Worm (Caenorhabditis elegans): Measurements from ENCODE around the gene ddx-15.

ddx-15 gene

ce11 chrIII:5615675-5616074 lies 24.2 kb upstream of the ddx-15 start:
- no peak for TF ChIP-seq tbx-8 (GFP tag; optimal IDR thresholded peaks at IDR 0.05)
- no peak for TF ChIP-seq nhr-2 (tag; optimal IDR thresholded peaks at IDR 0.05)
- no peak for TF ChIP-seq blmp-1 (tag; optimal IDR thresholded peaks at IDR 0.05)
- TF ChIP-seq unc-39 (tag; optimal IDR thresholded peaks at IDR 0.05) = no peak
- TF ChIP-seq unc-120 (tag; optimal IDR thresholded peaks at IDR 0.05; ENCODE audit: poor library complexity, severe bottlenecking) = no peak
- TF ChIP-seq lsy-2 (tag; optimal IDR thresholded peaks at IDR 0.05) = no peak
- no peak for TF ChIP-seq snpc-4 (tag; optimal IDR thresholded peaks at IDR 0.05)

DNA sequence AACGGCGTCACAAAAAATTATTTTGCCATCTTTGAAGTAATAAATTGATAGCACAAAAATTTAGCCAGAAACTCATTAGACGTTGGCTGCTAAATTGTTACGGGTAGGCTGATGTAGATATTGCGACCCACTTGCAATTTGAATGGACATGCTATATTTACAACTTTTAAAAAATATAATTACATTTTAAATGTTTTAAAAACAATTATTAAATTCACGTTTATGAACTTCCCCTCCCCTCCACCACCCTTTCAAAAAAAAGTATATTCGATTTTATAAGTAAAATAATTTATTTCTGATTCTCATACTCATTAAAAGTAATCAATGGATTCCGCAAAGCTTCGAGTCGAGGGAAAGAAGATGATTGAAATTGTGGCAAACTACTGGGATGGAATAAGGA lies 23.1 kb upstream of the ddx-15 start, which contains the start of gene basl-1:
Gene basl-1, plus strand, starts transcription at position 301 of the 400 bp plus-strand sequence.
- TF ChIP-seq sptf-1 (tag; optimal IDR thresholded peaks at IDR 0.05) = no peak
- no peak for TF ChIP-seq blmp-1 (tag; optimal IDR thresholded peaks at IDR 0.05)
- TF ChIP-seq unc-120 (tag; optimal IDR thresholded peaks at IDR 0.05; ENCODE audit: poor library complexity, severe bottlenecking) = no peak
- TF ChIP-seq ces-1 (GFP tag; optimal IDR thresholded peaks at IDR 0.05) = no peak
- no peak for TF ChIP-seq unc-39 (tag; optimal IDR thresholded peaks at IDR 0.05)
- TF ChIP-seq nhr-237 (tag; optimal IDR thresholded peaks at IDR 0.05) = no peak

ce11 chrIII:5611604-5612324 lies 20.2 kb upstream of the ddx-15 start, which contains the start of gene bas-1:
Gene bas-1, plus strand, starts transcription at chrIII:5612274.
- TF ChIP-seq nhr-76 (tag; optimal IDR thresholded peaks at IDR 0.05) (no peak), pha-4 (tag; optimal IDR thresholded peaks at IDR 0.05) (no peak), nhr-12 (tag; optimal IDR thresholded peaks at IDR 0.05) (no peak), sem-2 (GFP tag; optimal IDR thresholded peaks at IDR 0.05) (no peak), elt-3 (tag; optimal IDR thresholded peaks at IDR 0.05) (no peak), mls-2 (tag; optimal IDR thresholded peaks at IDR 0.05) (no peak), cnd-1 (tag; optimal IDR thresholded peaks at IDR 0.05) (no peak), ceh-39 (tag; optimal IDR thresholded peaks at IDR 0.05) (no peak), elt-1 (tag; optimal IDR thresholded peaks at IDR 0.05; ENCODE audit: borderline replicate concordance, insufficient read depth) (no peak), ham-2 (GFP tag; optimal IDR thresholded peaks at IDR 0.05) (no peak), drap-1 (GFP tag; optimal IDR thresholded peaks at IDR 0.05) (no peak), zip-8 (tag; optimal IDR thresholded peaks at IDR 0.05) (no peak), nhr-2 (tag; optimal IDR thresholded peaks at IDR 0.05) (no peak), snpc-4 (tag; optimal IDR thresholded peaks at IDR 0.05) (no peak), unc-120 (tag; optimal IDR thresholded peaks at IDR 0.05; ENCODE audit: poor library complexity, severe bottlenecking) (no peak), hlh-1 (tag; optimal IDR thresholded peaks at IDR 0.05) (no peak), sptf-1 (tag; optimal IDR thresholded peaks at IDR 0.05) (no peak)

- TF ChIP-seq ham-2 (GFP tag; optimal IDR thresholded peaks at IDR 0.05) (no peak), lin-13 (tag; optimal IDR thresholded peaks at IDR 0.05) (no peak), M03D4.4 (tag; optimal IDR thresholded peaks at IDR 0.05) (no peak), bed-3 (GFP tag; optimal IDR thresholded peaks at IDR 0.05) (no peak), blmp-1 (tag; optimal IDR thresholded peaks at IDR 0.05) (no peak), nhr-2 (tag; optimal IDR thresholded peaks at IDR 0.05) (no peak), zip-8 (tag; optimal IDR thresholded peaks at IDR 0.05) (no peak), flh-1 (GFP tag; optimal IDR thresholded peaks at IDR 0.05) (no peak), ceh-39 (tag; optimal IDR thresholded peaks at IDR 0.05) (no peak), snpc-4 (tag; optimal IDR thresholded peaks at IDR 0.05) (no peak), elt-3 (tag; optimal IDR thresholded peaks at IDR 0.05) (no peak), lin-32 (GFP tag; optimal IDR thresholded peaks at IDR 0.05) (no peak)
These were observed 18.8 kb upstream of the ddx-15 start, which contains the start of gene C05D2.8 for ce11 chrIII:5610276-5610675. Gene C05D2.8, minus strand, starts transcription at chrIII:5610346.

ce11 chrIII:5604080-5604479 lies 12.6 kb upstream of the ddx-15 start, which contains the start of gene xnd-1:
Gene xnd-1, plus strand, starts transcription at chrIII:5604460.
- TF ChIP-seq mls-2 (tag; optimal IDR thresholded peaks at IDR 0.05) (no peak), cnd-1 (tag; optimal IDR thresholded peaks at IDR 0.05) (no peak), mab-5 (tag; optimal IDR thresholded peaks at IDR 0.05) (no peak), lin-13 (tag; optimal IDR thresholded peaks at IDR 0.05) (no peak), elt-1 (tag; optimal IDR thresholded peaks at IDR 0.05; ENCODE audit: borderline replicate concordance, insufficient read depth) (no peak), nhr-12 (tag; optimal IDR thresholded peaks at IDR 0.05) (no peak), mep-1 (tag; optimal IDR thresholded peaks at IDR 0.05) (no peak)
